Fruit fly (Drosophila melanogaster): ENCODE data around the gene CCT2.

CCT2 gene

dm6 chrX:9080962-9081361, 8.4 kb upstream of the CCT2 start, which contains the start of the genes CG7246 and HP1b (continued):
- TF ChIP-seq CG18011 (GFP tag; optimal IDR thresholded peaks at IDR 0.05) (peak; percentile 38), luna (GFP tag; optimal IDR thresholded peaks at IDR 0.05) (peak; percentile 12), CG4707 (GFP tag; optimal IDR thresholded peaks at IDR 0.05) (no peak), CG6272 (GFP tag; IDR thresholded peaks at IDR 0.05) (peak; percentile 81), Camta (GFP tag; optimal IDR thresholded peaks at IDR 0.05) (peak; percentile 21), stwl (tag; optimal IDR thresholded peaks at IDR 0.05) (peak; percentile 44), CG17186 (GFP tag; optimal IDR thresholded peaks at IDR 0.05) (peak; percentile 47), nerfin-1 (tag; optimal IDR thresholded peaks at IDR 0.05) (peak; percentile 41), CG10431 (GFP tag; optimal IDR thresholded peaks at IDR 0.05) (peak; percentile 4), run (tag; optimal IDR thresholded peaks at IDR 0.05) (no peak), CG6175 (GFP tag; IDR thresholded peaks at IDR 0.05) (0 out of 3 replicates have a peak, but pooled peaks have one; percentile 16), CG8281 (tag; optimal IDR thresholded peaks at IDR 0.05) (peak; percentile 14), Asciz (GFP tag; optimal IDR thresholded peaks at IDR 0.05) (no peak), slbo (GFP tag; IDR thresholded peaks at IDR 0.05) (peak; percentile 82), bbx (GFP tag; IDR thresholded peaks at IDR 0.05; ENCODE audit: partially characterized antibody) (peak; percentile 65), CG4404 (GFP tag; IDR thresholded peaks at IDR 0.05) (peak; percentile 60), Hr78 (GFP tag; optimal IDR thresholded peaks at IDR 0.05) (no peak), CG12071 (GFP tag; optimal IDR thresholded peaks at IDR 0.05) (no peak), lmd (GFP tag; IDR thresholded peaks at IDR 0.05) (peak; percentile 71), CG31388 (GFP tag; optimal IDR thresholded peaks at IDR 0.05) (peak; percentile 24), Pdp1 (GFP tag; optimal IDR thresholded peaks at IDR 0.05) (peak; percentile 55 to 56), mld (GFP tag; IDR thresholded peaks at IDR 0.05; ENCODE audit: partially characterized antibody) (no peak), CG11085 (GFP tag; IDR thresholded peaks at IDR 0.05) (peak; percentile 69), dm (GFP tag; optimal IDR thresholded peaks at IDR 0.05) (peak; percentile 27), Oli (tag; optimal IDR thresholded peaks at IDR 0.05) (peak; percentile 31), Sry-δ (GFP tag; optimal IDR thresholded peaks at IDR 0.05) (peak; percentile 77), da (GFP tag; optimal IDR thresholded peaks at IDR 0.05) (no peak), CG18764 (GFP tag; optimal IDR thresholded peaks at IDR 0.05) (peak; percentile 32), ATbp (GFP tag; optimal IDR thresholded peaks at IDR 0.05) (peak; percentile 15), bowl (GFP tag; IDR thresholded peaks at IDR 0.05) (0 out of 2 replicates have a peak, but pooled peaks have one; percentile 50), Dad (GFP tag; optimal IDR thresholded peaks at IDR 0.05) (peak; percentile 10), phol (tag; optimal IDR thresholded peaks at IDR 0.05) (peak; percentile 98), HLH4C (GFP tag; IDR thresholded peaks at IDR 0.05; ENCODE audit: partially characterized antibody) (peak; percentile 67), CG9876 (GFP tag; optimal IDR thresholded peaks at IDR 0.05) (no peak), Nf-YB (GFP tag; optimal IDR thresholded peaks at IDR 0.05) (no peak), kni (GFP tag; optimal IDR thresholded peaks at IDR 0.05) (no peak), Mes4 (GFP tag; optimal IDR thresholded peaks at IDR 0.05) (no peak), CG14667 (GFP tag; IDR thresholded peaks at IDR 0.05) (peak; percentile 47; the same call in 1 of the 2 replicates), CG2712 (tag; optimal IDR thresholded peaks at IDR 0.05) (peak; percentile 82), Med (GFP tag) (peak; percentile 90), CG10959 (GFP tag; IDR thresholded peaks at IDR 0.05) (no peak), Lim3 (GFP tag; IDR thresholded peaks at IDR 0.05) (0 out of 2 replicates have a peak, but pooled peaks have one; percentile 13), pnt (GFP tag; optimal IDR thresholded peaks at IDR 0.05) (no peak), CG9817 (tag; optimal IDR thresholded peaks at IDR 0.05) (peak; percentile 64), tio (GFP tag; optimal IDR thresholded peaks at IDR 0.05) (peak; percentile 42)
